Fruit fly (Drosophila melanogaster) whole organism, pupa: ENCODE measurements around the gene CG3323.
A peak's percentile ranks its signal among the peaks of the same experiment; 100 is the strongest.

Source experiments
- CG10348 ChIP-seq: fragments of 200-800 bp; sonication (Bioruptor generic); IDR thresholded peaks from 2 replicates; pipeline ENCODE4 v1.3.6; 2022; ENCODE audit warnings: missing biosample characterization, missing genetic modification characterization
- CG12605 ChIP-seq: fragments of 200-800 bp; sonication (Bioruptor generic); IDR thresholded peaks from 2 replicates; pipeline ENCODE4 v1.3.6; 2022; ENCODE audit warnings: missing biosample characterization, missing genetic modification characterization
- CG13204 ChIP-seq: fragments of 200-800 bp; sonication (Bioruptor generic); optimal IDR thresholded peaks from 2 replicates; lab custom pipeline; 2018; ENCODE audit warnings: missing biosample characterization, mild to moderate bottlenecking, missing genetic modification characterization, moderate library complexity
- CG14655 ChIP-seq: fragments of 200-800 bp; sonication (Bioruptor generic); optimal IDR thresholded peaks from 3 replicates; lab custom pipeline; 2017; ENCODE audit warnings: mild to moderate bottlenecking, missing biosample characterization, missing genetic modification reagents, missing genetic modification characterization
- CG15710 ChIP-seq: fragments of 200-800 bp; sonication (Bioruptor generic); optimal IDR thresholded peaks from 2 replicates; lab custom pipeline; 2018; ENCODE audit warnings: missing biosample characterization, mild to moderate bottlenecking, missing genetic modification characterization, moderate library complexity
- CG17806 ChIP-seq: fragments of 200-800 bp; sonication (Bioruptor generic); optimal IDR thresholded peaks from 2 replicates; lab custom pipeline; 2018; ENCODE audit warnings: missing biosample characterization, mild to moderate bottlenecking, missing genetic modification characterization, moderate library complexity
- CG32121 ChIP-seq: fragments of 200-800 bp; sonication (Bioruptor generic); IDR thresholded peaks from 2 replicates; pipeline ENCODE4 v1.3.6; 2022; ENCODE audit warnings: missing biosample characterization, missing genetic modification characterization
- CG34367 ChIP-seq: fragments of 200-800 bp; sonication (Bioruptor generic); optimal IDR thresholded peaks from 2 replicates; lab custom pipeline; 2018; ENCODE audit warnings: missing biosample characterization, mild to moderate bottlenecking, missing genetic modification characterization
- CG4496 ChIP-seq: fragments of 200-800 bp; sonication (Bioruptor generic); IDR thresholded peaks from 3 replicates; pipeline ENCODE4 v1.3.6; 2022; ENCODE audit warnings: missing biosample characterization, missing genetic modification characterization
- CG8159 ChIP-seq: fragments of 200-800 bp; sonication (Bioruptor generic); optimal IDR thresholded peaks from 3 replicates; lab custom pipeline; 2018; ENCODE audit warnings: missing biosample characterization, mild to moderate bottlenecking, missing genetic modification characterization, moderate library complexity
- CG8301 ChIP-seq: fragments of 200-800 bp; sonication (Bioruptor generic); optimal IDR thresholded peaks from 2 replicates; lab custom pipeline; 2018; ENCODE audit warnings: missing biosample characterization, mild to moderate bottlenecking, missing genetic modification characterization
- CG9948 ChIP-seq: fragments of 200-800 bp; sonication (Bioruptor generic); optimal IDR thresholded peaks from 2 replicates; lab custom pipeline; 2018; ENCODE audit warnings: missing biosample characterization, mild to moderate bottlenecking, missing genetic modification characterization, moderate library complexity
- D1 ChIP-seq: fragments of 200-800 bp; sonication (Bioruptor generic); optimal IDR thresholded peaks from 2 replicates; lab custom pipeline; 2018; ENCODE audit warnings: missing biosample characterization, mild to moderate bottlenecking, missing genetic modification characterization, moderate library complexity
- EcR ChIP-seq: fragments of 200-800 bp; sonication (Bioruptor generic); optimal IDR thresholded peaks from 3 replicates; lab custom pipeline; 2019; ENCODE audit warnings: missing biosample characterization, missing genetic modification characterization, mild to moderate bottlenecking, moderate library complexity, missing genetic modification reagents
- Ets98B ChIP-seq: fragments of 200-800 bp; sonication (Bioruptor generic); IDR thresholded peaks from 2 replicates; pipeline ENCODE4 v1.3.6; 2022; ENCODE audit warnings: missing biosample characterization, missing genetic modification characterization
- Pif1A ChIP-seq: fragments of 200-800 bp; sonication (Bioruptor generic); optimal IDR thresholded peaks from 3 replicates; lab custom pipeline; 2016; ENCODE audit warnings: missing biosample characterization, missing genetic modification characterization
- Pif1B ChIP-seq: fragments of 200-800 bp; sonication (Bioruptor generic); optimal IDR thresholded peaks from 3 replicates; lab custom pipeline; 2016; ENCODE audit warnings: missing biosample characterization, missing genetic modification characterization
- Snoo ChIP-seq: fragments of 200-800 bp; sonication (Bioruptor generic); optimal IDR thresholded peaks from 3 replicates; lab custom pipeline; 2017; ENCODE audit warnings: missing biosample characterization, mild to moderate bottlenecking, missing genetic modification characterization, inconsistent platforms
- fd96Ca ChIP-seq: fragments of 200-800 bp; sonication (Bioruptor generic); IDR thresholded peaks from 3 replicates; pipeline ENCODE4 v1.3.6; 2022; ENCODE audit warnings: missing biosample characterization, missing genetic modification characterization
- gl ChIP-seq: fragments of 200-800 bp; sonication (Bioruptor generic); optimal IDR thresholded peaks from 2 replicates; lab custom pipeline; 2018; ENCODE audit warnings: missing biosample characterization, mild to moderate bottlenecking, missing genetic modification characterization
- rn ChIP-seq: fragments of 200-800 bp; sonication (Bioruptor generic); IDR thresholded peaks from 2 replicates; pipeline ENCODE4 v1.3.6; 2022; ENCODE audit warnings: missing biosample characterization, missing genetic modification characterization

CG3323 gene

dm6 chrX:5312958-5313357, 7.5 kb upstream of the CG3323 start, which contains the start of gene CG4198:
Gene CG4198, plus strand, starts transcription at chrX:5313258.
- TF ChIP-seq CG13204 (GFP tag; lab: Kevin White, UChicago) (no peak), CG9948 (tag; lab: Kevin White, UChicago) (no peak)
- TF ChIP-seq, all 21 proteins: peak for 0

DNA sequence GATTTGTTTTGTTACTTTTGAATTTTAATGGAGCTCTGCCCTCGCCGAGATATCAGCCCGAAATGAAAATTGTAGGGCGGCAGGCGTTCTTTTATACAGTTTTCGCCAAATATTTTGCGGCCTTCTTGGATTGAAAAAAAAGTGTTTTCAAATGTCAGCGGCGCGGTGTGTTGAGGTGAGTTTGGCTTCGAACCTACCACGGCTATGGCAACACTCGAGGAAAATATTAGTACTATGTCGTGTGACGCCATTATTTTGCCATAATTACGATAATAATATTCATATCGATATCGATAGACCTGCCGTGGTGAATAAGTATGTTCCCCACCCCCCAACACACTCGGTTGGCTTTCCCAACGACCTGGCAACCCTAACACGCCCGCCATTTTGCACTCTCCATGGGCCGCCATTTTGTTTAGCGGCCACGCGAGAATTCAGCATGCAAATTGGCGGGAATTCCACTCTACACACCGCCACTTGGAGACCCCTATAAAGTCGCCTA, 6.4 kb upstream of the CG3323 start, which contains the start of the genes TrxT and dhd:
Gene TrxT (minus strand): TSS at position 51 of the 502 bp plus-strand sequence.
Gene dhd (plus strand): TSS at position 334 of the 502 bp plus-strand sequence.
- peak; percentile 63 for TF ChIP-seq Ets98B
- peak; percentile 46 for TF ChIP-seq CG8159 (tag; lab: Kevin White, UChicago)
- TF ChIP-seq CG12605 (GFP tag; lab: Robert Waterston, UW), result no peak
- TF ChIP-seq CG34367 (tag; lab: Kevin White, UChicago), result peak; percentile 40
- TF ChIP-seq Snoo (tag; lab: Kevin White, UChicago), result no peak
- TF ChIP-seq CG15710 (tag; lab: Kevin White, UChicago), result peak; percentile 21
- TF ChIP-seq Pif1B (GFP tag; lab: Kevin White, UChicago), result no peak
- no peak for TF ChIP-seq CG9948 (tag; lab: Kevin White, UChicago)
- peak; percentile 88 for TF ChIP-seq CG4496 (GFP tag; lab: Robert Waterston, UW)
- TF ChIP-seq CG17806 (tag; lab: Kevin White, UChicago), result no peak
- peak; percentile 34 for TF ChIP-seq gl
- TF ChIP-seq D1 (tag; lab: Kevin White, UChicago), result no peak
- TF ChIP-seq EcR (GFP tag; lab: Kevin White, UChicago), result no peak
- TF ChIP-seq rn, result no peak
- no peak for TF ChIP-seq CG14655 (GFP tag; lab: Kevin White, UChicago)
- no peak for TF ChIP-seq CG8301 (tag; lab: Kevin White, UChicago)
- no peak for TF ChIP-seq CG13204 (GFP tag; lab: Kevin White, UChicago)
- TF ChIP-seq CG32121 (GFP tag; lab: Robert Waterston, UW), result peak; percentile 49; the same call in 1 of the 2 replicates
- TF ChIP-seq CG10348 (GFP tag; lab: Robert Waterston, UW), result no peak
- no peak for TF ChIP-seq Pif1A (GFP tag; lab: Kevin White, UChicago)
- TF ChIP-seq fd96Ca (GFP tag; lab: Robert Waterston, UW), result peak; percentile 69
- TF ChIP-seq, all 21 proteins: peak for 8

DNA sequence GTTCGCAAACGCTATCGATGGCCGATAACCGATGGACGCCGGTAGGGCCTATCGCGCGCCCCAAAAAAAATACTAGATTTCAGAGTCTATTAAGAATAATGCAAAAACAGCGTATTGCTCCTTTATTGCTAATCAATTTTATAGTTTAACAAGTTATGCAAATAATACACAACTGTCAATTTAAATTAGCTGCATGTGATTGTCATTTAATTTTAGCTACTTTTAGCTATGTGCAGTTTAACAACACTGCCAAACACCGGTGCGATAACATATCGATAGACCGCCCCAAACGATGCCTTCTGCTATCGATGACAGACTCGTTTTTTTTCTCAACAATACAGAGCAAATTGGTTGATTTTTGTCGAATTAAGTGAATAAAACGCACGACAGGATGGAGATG, 3.5 kb upstream of the CG3323 start, which contains the start of the genes Cdk7 and snf:
Gene Cdk7 (minus strand): TSS at position 21 of the 400 bp plus-strand sequence.
Gene snf (plus strand): TSS at position 280 of the 400 bp plus-strand sequence.
- TF ChIP-seq CG8159 (tag; lab: Kevin White, UChicago), result peak; percentile 1
- no peak for TF ChIP-seq CG4496 (GFP tag; lab: Robert Waterston, UW)
- no peak for TF ChIP-seq CG17806 (tag; lab: Kevin White, UChicago)
- TF ChIP-seq Pif1A (GFP tag; lab: Kevin White, UChicago), result no peak
- no peak for TF ChIP-seq CG14655 (GFP tag; lab: Kevin White, UChicago)
- no peak for TF ChIP-seq CG12605 (GFP tag; lab: Robert Waterston, UW)
- TF ChIP-seq CG10348 (GFP tag; lab: Robert Waterston, UW), result no peak
- TF ChIP-seq fd96Ca (GFP tag; lab: Robert Waterston, UW), result 0 out of 3 replicates have a peak, but pooled peaks have one; percentile 5
- TF ChIP-seq CG32121 (GFP tag; lab: Robert Waterston, UW), result peak; percentile 17; the same call in 1 of the 2 replicates

DNA sequence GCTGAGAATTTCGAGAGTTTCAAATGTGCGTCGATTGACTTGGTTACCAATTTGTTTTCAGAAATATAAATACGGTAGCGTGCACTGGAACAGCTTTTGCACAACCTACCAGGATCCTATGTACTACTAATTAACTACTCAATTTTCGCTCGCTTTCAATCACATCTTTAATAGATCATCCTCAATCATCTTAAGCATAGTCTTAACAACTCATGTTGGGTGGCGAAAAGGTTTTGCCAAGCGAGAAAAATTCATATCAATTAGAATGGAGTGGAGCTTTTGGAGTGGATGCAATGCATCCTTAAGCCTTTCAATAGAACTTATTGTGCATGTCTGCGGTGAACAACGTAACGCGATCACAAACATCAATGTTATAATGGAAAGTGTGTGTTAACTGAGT, 1.8 kb upstream of the CG3323 start, which contains the start of gene CG17764:
Gene CG17764 (minus strand): TSS at position 101 of the 400 bp plus-strand sequence.
- TF ChIP-seq CG4496 (GFP tag; lab: Robert Waterston, UW), result no peak
- TF ChIP-seq EcR (GFP tag; lab: Kevin White, UChicago), result no peak
- no peak for TF ChIP-seq fd96Ca (GFP tag; lab: Robert Waterston, UW)
- TF ChIP-seq CG8159 (tag; lab: Kevin White, UChicago), result no peak
- TF ChIP-seq Ets98B, result no peak

DNA sequence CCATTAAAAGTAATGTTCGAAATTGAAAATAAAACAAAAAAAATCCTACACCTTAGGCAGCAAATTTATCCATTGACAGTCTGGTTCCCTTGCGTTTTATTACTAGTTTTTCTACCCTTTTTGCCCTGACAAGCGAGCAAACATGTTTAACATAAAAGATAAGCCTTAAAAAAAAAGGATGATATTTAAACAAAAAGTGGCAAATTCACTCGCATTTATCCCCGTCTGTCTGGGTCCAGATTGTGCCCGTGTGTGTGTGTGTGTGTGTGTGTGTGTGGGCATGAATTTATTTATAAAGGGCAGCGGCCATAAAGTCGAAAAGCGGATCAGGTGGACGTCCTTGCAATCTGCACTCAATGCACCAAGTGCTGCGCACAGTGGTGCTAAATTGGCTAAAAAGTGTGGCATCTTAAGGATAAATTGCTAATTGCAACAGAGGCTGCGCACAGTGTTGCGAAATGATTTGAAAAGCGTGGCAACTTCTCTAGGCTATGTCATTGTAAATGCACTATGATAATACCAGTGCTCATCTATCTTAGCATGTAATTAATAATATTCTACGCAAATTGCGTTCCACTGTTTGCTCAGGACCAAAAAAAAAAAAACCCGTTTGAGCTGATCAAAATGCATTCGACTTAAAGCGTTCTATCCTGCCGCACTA, 4.7 kb downstream of the CG3323 start:
- TF ChIP-seq D1 (tag; lab: Kevin White, UChicago) (no peak), CG8159 (tag; lab: Kevin White, UChicago) (peak; percentile 76), CG17806 (tag; lab: Kevin White, UChicago) (peak; percentile 57), CG34367 (tag; lab: Kevin White, UChicago) (peak; percentile 67), CG13204 (GFP tag; lab: Kevin White, UChicago) (peak; percentile 18), CG4496 (GFP tag; lab: Robert Waterston, UW) (peak; percentile 29; the same call in 1 of the 3 replicates), rn (no peak), gl (peak; percentile 56), Pif1A (GFP tag; lab: Kevin White, UChicago) (no peak), CG8301 (tag; lab: Kevin White, UChicago) (peak; percentile 16), Snoo (tag; lab: Kevin White, UChicago) (no peak), EcR (GFP tag; lab: Kevin White, UChicago) (peak; percentile 80), CG15710 (tag; lab: Kevin White, UChicago) (peak; percentile 74), CG9948 (tag; lab: Kevin White, UChicago) (peak; percentile 65)

- TF ChIP-seq Pif1A (GFP tag; lab: Kevin White, UChicago) (no peak), CG8159 (tag; lab: Kevin White, UChicago) (peak; percentile 36)
Observed at dm6 chrX:5299957-5300356, 5.5 kb downstream of the CG3323 start.
